Worm (Caenorhabditis elegans) whole organism, L1 larva: ENCODE results near the gene F13H10.3.

Source experiments
- ceh-90 ChIP-seq: sonication (generic microtip); optimal IDR thresholded peaks from 2 replicates; lab custom pipeline; 2016; ENCODE audit warnings: missing genetic modification characterization, missing compliant biosample characterization
- dsc-1 ChIP-seq: sonication (generic microtip); optimal IDR thresholded peaks from 2 replicates; lab custom pipeline; 2016; ENCODE audit warnings: mild to moderate bottlenecking, missing genetic modification characterization, missing compliant biosample characterization
- elt-2 ChIP-seq: sonication (generic microtip); optimal IDR thresholded peaks from 2 replicates; lab custom pipeline; 2016; ENCODE audit warnings: missing genetic modification characterization, mild to moderate bottlenecking, inconsistent platforms, missing compliant biosample characterization, missing genetic modification reagents
- ets-5 ChIP-seq: fragments of 200-800 bp; sonication (Bioruptor generic); IDR thresholded peaks from 2 replicates; pipeline ENCODE4 v1.3.6; 2022; ENCODE audit warnings: missing genetic modification characterization, missing compliant biosample characterization
- lin-13 ChIP-seq: fragments of 150-350 bp; optimal IDR thresholded peaks from 2 replicates; lab custom pipeline; 2014; ENCODE audit warnings: missing biosample characterization, missing genetic modification reagents, missing genetic modification characterization
- nhr-11 ChIP-seq: fragments of 150-350 bp; optimal IDR thresholded peaks from 2 replicates; lab custom pipeline; 2014; ENCODE audit warnings: missing biosample characterization, missing genetic modification characterization
- nhr-237 ChIP-seq: fragments of 150-350 bp; optimal IDR thresholded peaks from 2 replicates; lab custom pipeline; 2014; ENCODE audit warnings: missing biosample characterization, missing genetic modification characterization
- nhr-76 ChIP-seq: sonication (generic microtip); optimal IDR thresholded peaks from 2 replicates; lab custom pipeline; 2017; ENCODE audit warnings: missing biosample characterization, missing genetic modification characterization
- tbx-2 ChIP-seq: sonication (generic microtip); optimal IDR thresholded peaks from 2 replicates; lab custom pipeline; 2016; ENCODE audit warnings: missing genetic modification characterization, missing compliant biosample characterization
- ztf-11 ChIP-seq, 2 experiments: sonication (generic microtip); optimal IDR thresholded peaks; 2 replicates each; lab custom pipeline; 2016 to 2017; ENCODE audit warnings: missing genetic modification characterization in 2 of 2, missing biosample characterization in 1 of 2, missing compliant biosample characterization in 1 of 2
- ztf-4 ChIP-seq: fragments of 150-350 bp; optimal IDR thresholded peaks from 2 replicates; lab custom pipeline; 2014; ENCODE audit warnings: missing biosample characterization, missing genetic modification characterization

DNA sequence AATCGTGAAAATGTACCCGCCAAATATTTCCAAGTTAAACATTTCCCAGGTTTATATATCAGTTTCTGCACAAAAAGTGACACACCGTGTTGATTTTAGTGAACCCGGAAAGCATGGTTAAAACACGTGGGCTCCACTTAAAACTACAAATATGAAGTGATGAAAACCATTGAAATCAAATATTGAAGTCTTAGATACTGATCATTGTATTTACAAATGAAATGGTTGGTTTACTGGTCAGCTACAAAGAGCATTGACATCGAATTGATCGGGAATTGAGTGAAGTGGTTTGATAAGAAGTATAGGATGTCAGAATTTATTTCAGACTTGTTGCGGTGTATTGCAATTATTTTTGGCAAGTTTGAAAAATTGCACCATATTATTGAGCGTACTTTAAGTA is 13.7 kb upstream of the F13H10.3 start, which contains the start of gene hrg-5:
- no peak for TF ChIP-seq ceh-90 (tag; lab: Kevin White, UChicago)
- no peak for TF ChIP-seq nhr-76 (tag; lab: Kevin White, UChicago)
- no peak for TF ChIP-seq nhr-11 (tag; lab: Kevin White, UChicago)
- no peak for TF ChIP-seq dsc-1 (tag; lab: Kevin White, UChicago)
- TF ChIP-seq ztf-4, result no peak
- TF ChIP-seq tbx-2 (tag; lab: Kevin White, UChicago), result no peak
- TF ChIP-seq nhr-237 (tag; lab: Kevin White, UChicago), result no peak
- TF ChIP-seq ets-5 (GFP tag; lab: Robert Waterston, UW), result no peak
- TF ChIP-seq elt-2 (tag; lab: Kevin White, UChicago), result no peak
- no peak for TF ChIP-seq lin-13
- TF ChIP-seq ztf-11 (tag; optimal IDR thresholded peaks at IDR 0.05; lab: Kevin White, UChicago), result no peak
